Fruit fly (Drosophila melanogaster): ENCODE results near the gene PGAP5.

PGAP5 gene

DNA sequence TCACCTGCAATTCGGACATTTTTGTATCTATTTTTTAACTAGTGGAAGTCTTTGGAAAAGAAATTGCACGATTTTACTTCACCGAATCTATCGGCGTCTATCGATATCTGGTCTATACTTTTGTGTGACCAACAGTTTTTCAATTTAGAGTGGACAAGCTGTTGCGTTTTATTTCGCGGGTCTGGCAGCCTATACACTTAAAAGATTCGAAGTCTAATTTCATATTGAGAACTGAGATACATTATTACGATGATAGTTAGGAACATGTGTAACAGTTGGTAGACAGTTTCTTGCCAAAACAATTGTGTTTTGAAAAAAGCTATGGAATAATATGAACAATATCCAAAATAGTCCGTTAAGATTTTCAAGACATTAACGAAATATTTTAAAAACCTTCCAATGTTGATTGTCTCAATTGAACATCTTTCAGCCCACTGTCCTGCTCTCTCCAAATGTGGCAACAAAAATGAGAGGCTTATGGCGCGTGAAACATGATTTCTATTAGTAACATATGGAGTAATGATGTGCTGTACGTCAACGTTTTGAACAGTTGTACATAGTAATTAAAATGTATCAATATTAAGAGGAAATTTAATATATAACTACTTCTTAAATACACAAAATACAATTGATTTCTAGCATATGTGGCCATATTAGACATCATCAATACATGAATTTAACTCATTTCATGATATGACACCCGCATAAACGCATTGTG is 36.2 kb upstream of the PGAP5 start, which contains the start of gene Acbp1 (continued):
- TF ChIP-seq sc (optimal IDR thresholded peaks at IDR 0.05) (no peak), sc (GFP tag; optimal IDR thresholded peaks at IDR 0.05) (peak; percentile 91), tap (tag; optimal IDR thresholded peaks at IDR 0.05) (peak; percentile 99)

DNA sequence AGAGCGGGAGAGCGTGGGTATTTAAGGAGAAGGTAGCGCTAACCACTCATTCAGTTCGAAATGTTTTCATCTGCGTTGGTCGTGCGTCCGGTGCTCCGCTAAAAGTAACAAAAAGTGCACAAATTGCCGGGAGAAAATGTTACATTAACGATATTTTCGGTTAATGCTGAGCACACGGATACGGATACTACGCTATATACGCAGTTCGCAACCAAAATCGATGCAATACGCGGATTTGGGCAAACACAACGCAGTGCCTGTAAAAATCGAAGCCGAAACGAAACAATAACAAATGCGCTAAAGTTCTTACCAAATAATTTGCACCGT is 35.7 kb upstream of the PGAP5 start, which contains the start of gene Piezo:
TSS of gene Piezo (plus strand) at position 49 of the 327 bp plus-strand sequence.
- TF ChIP-seq CG10147 (GFP tag; optimal IDR thresholded peaks at IDR 0.05) (no peak), Bdp1 (GFP tag; optimal IDR thresholded peaks at IDR 0.05) (no peak), al (GFP tag; IDR thresholded peaks at IDR 0.05) (no peak), pnt (GFP tag; optimal IDR thresholded peaks at IDR 0.05) (no peak), pb (GFP tag; optimal IDR thresholded peaks at IDR 0.05) (no peak), Nf-YC (tag; optimal IDR thresholded peaks at IDR 0.05) (no peak), Spps (tag; optimal IDR thresholded peaks at IDR 0.05) (no peak), HLHmδ (GFP tag; optimal IDR thresholded peaks at IDR 0.05) (peak; percentile 39), CG32532 (GFP tag; IDR thresholded peaks at IDR 0.05) (no peak), CG7963 (GFP tag; IDR thresholded peaks at IDR 0.05; ENCODE audit: partially characterized antibody) (0 out of 3 replicates have a peak, but pooled peaks have one; percentile 29), Opbp (GFP tag; IDR thresholded peaks at IDR 0.05; ENCODE audit: partially characterized antibody) (peak; percentile 53; the same call in 1 of the 3 replicates), CG10209 (GFP tag; optimal IDR thresholded peaks at IDR 0.05) (peak; percentile 15), H2.0 (GFP tag; IDR thresholded peaks at IDR 0.05) (no peak), ato (GFP tag; IDR thresholded peaks at IDR 0.05; ENCODE audit: partially characterized antibody) (peak; percentile 13; the same call in 1 of the 2 replicates), CG42726 (GFP tag; IDR thresholded peaks at IDR 0.05; ENCODE audit: partially characterized antibody) (peak; percentile 49; the same call in 1 of the 2 replicates), sug (tag; optimal IDR thresholded peaks at IDR 0.05) (peak; percentile 24), CG10543 (GFP tag; optimal IDR thresholded peaks at IDR 0.05) (peak; percentile 56), inv (GFP tag; IDR thresholded peaks at IDR 0.05; ENCODE audit: partially characterized antibody) (peak; percentile 6; the same call in 1 of the 2 replicates), TFAM (GFP tag; optimal IDR thresholded peaks at IDR 0.05) (no peak), Pdp1 (GFP tag; optimal IDR thresholded peaks at IDR 0.05) (no peak), CG18764 (GFP tag; optimal IDR thresholded peaks at IDR 0.05) (no peak), Sox102F (GFP tag; optimal IDR thresholded peaks at IDR 0.05) (no peak), nau (GFP tag; optimal IDR thresholded peaks at IDR 0.05) (peak; percentile 51), Dad (GFP tag; optimal IDR thresholded peaks at IDR 0.05) (no peak), HLH54F (GFP tag; optimal IDR thresholded peaks at IDR 0.05) (no peak), Jarid2 (GFP tag; optimal IDR thresholded peaks at IDR 0.05) (peak; percentile 98), crol (GFP tag; IDR thresholded peaks at IDR 0.05) (peak; percentile 4; the same call in 1 of the 2 replicates), Sin3A (optimal IDR thresholded peaks at IDR 0.05) (no peak), hb (GFP tag; IDR thresholded peaks at IDR 0.05; ENCODE audit: partially characterized antibody) (0 out of 3 replicates have a peak, but pooled peaks have one; percentile 32), tna (GFP tag; IDR thresholded peaks at IDR 0.05; ENCODE audit: partially characterized antibody) (0 out of 2 replicates have a peak, but pooled peaks have one; percentile 7), CG7357 (GFP tag; IDR thresholded peaks at IDR 0.05) (no peak), CG6791 (GFP tag; IDR thresholded peaks at IDR 0.05; ENCODE audit: partially characterized antibody) (peak; percentile 44; the same call in 1 of the 3 replicates), bigmax (GFP tag; optimal IDR thresholded peaks at IDR 0.05) (no peak), Camta (GFP tag; optimal IDR thresholded peaks at IDR 0.05) (no peak), CG5180 (GFP tag; optimal IDR thresholded peaks at IDR 0.05) (peak; percentile 4), toy (GFP tag; IDR thresholded peaks at IDR 0.05) (no peak), sim (GFP tag; IDR thresholded peaks at IDR 0.05) (0 out of 2 replicates have a peak, but pooled peaks have one; percentile 1), bbx (GFP tag; IDR thresholded peaks at IDR 0.05; ENCODE audit: partially characterized antibody) (0 out of 2 replicates have a peak, but pooled peaks have one; percentile 9), CG9727 (GFP tag; optimal IDR thresholded peaks at IDR 0.05) (peak; percentile 55), HmgZ (tag; optimal IDR thresholded peaks at IDR 0.05) (no peak), Bgb (GFP tag; IDR thresholded peaks at IDR 0.05; ENCODE audit: partially characterized antibody) (peak; percentile 47; the same call in 1 of the 2 replicates), CG4328 (GFP tag; optimal IDR thresholded peaks at IDR 0.05) (no peak), CG3838 (GFP tag; optimal IDR thresholded peaks at IDR 0.05) (no peak)
